Worm (Caenorhabditis elegans): Measurements from ENCODE around the gene R160.2.
"Not testable (repeated sequence)": the region's sequence is repeated elsewhere in the genome, so short reads cannot be mapped to it uniquely, and the experiment has no call there.

ce11 chrX:4394505-4394904 lies 17.8 kb upstream of the R160.2 start:
- TF ChIP-seq akir-1 (GFP tag; optimal IDR thresholded peaks at IDR 0.05); unc-130 (GFP tag; optimal IDR thresholded peaks at IDR 0.05); F39B2.1 (GFP tag; IDR thresholded peaks at IDR 0.05); madf-10 (tag; optimal IDR thresholded peaks at IDR 0.05); hmg-20 (GFP tag; IDR thresholded peaks at IDR 0.05); pha-4 (tag; optimal IDR thresholded peaks at IDR 0.05); Y56A3A.18 (GFP tag; IDR thresholded peaks at IDR 0.05); ztf-26 (tag; optimal IDR thresholded peaks at IDR 0.05): not testable (repeated sequence)

Measured in whole organism, young adult.